Worm (Caenorhabditis elegans): Measurements from ENCODE around the gene Y54G2A.52.

The Y54G2A.52 gene

DNA sequence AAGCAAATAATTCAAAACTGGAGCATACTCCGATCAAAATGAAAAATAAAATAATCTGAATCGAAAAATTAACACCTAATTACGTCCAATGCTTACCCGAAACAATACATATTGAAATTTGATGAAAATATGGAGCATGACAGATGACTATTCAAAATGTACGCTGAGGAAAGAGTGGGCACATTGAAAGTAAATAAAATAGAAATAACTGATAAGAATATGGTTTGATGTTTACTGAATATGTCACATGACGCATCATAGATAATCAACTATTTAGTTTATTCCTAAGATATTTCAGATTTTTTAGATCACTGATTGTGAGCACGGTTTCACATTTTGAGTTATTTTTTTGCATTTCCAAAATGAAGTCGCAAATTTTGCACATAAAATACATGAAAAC is at the start of gene Y54G2A.52:
Gene Y54G2A.52 (minus strand): TSS at position 348 of the 400 bp plus-strand sequence.
- no peak for TF ChIP-seq unc-120 (tag; optimal IDR thresholded peaks at IDR 0.05; ENCODE audit: poor library complexity, severe bottlenecking)
- TF ChIP-seq mep-1 (tag; optimal IDR thresholded peaks at IDR 0.05) = no peak
- no peak for TF ChIP-seq ztf-11 (tag; optimal IDR thresholded peaks at IDR 0.05)
- TF ChIP-seq snpc-4 (tag; optimal IDR thresholded peaks at IDR 0.05) = no peak
- TF ChIP-seq ceh-83 (GFP tag; optimal IDR thresholded peaks at IDR 0.05) = no peak
- no peak for TF ChIP-seq mls-2 (tag; optimal IDR thresholded peaks at IDR 0.05)
- no peak for TF ChIP-seq unc-62 (GFP tag; optimal IDR thresholded peaks at IDR 0.05)
- TF ChIP-seq zip-8 (tag; optimal IDR thresholded peaks at IDR 0.05) = no peak
- TF ChIP-seq ham-2 (GFP tag; optimal IDR thresholded peaks at IDR 0.05) = no peak
- no peak for TF ChIP-seq lsy-2 (tag; optimal IDR thresholded peaks at IDR 0.05)
- no peak for TF ChIP-seq flh-1 (GFP tag; optimal IDR thresholded peaks at IDR 0.05)
- TF ChIP-seq mab-5 (tag; optimal IDR thresholded peaks at IDR 0.05) = no peak
- no peak for TF ChIP-seq M03D4.4 (tag; optimal IDR thresholded peaks at IDR 0.05)
- TF ChIP-seq sptf-1 (tag; optimal IDR thresholded peaks at IDR 0.05) = no peak
- no peak for TF ChIP-seq sem-2 (GFP tag; optimal IDR thresholded peaks at IDR 0.05)
- TF ChIP-seq ceh-39 (tag; optimal IDR thresholded peaks at IDR 0.05) = no peak
- no peak for TF ChIP-seq nhr-28 (tag; optimal IDR thresholded peaks at IDR 0.05)
- no peak for TF ChIP-seq elt-3 (tag; optimal IDR thresholded peaks at IDR 0.05)
- no peak for TF ChIP-seq pha-4 (tag; optimal IDR thresholded peaks at IDR 0.05)

- no peak for TF ChIP-seq drap-1 (GFP tag; optimal IDR thresholded peaks at IDR 0.05)
- TF ChIP-seq pha-4 (tag; optimal IDR thresholded peaks at IDR 0.05) = peak; percentile 33
Observed at ce11 chrIV:2846264-2846663, 47.8 kb upstream of the Y54G2A.52 start, which contains the start of gene Y54G2A.40. Gene Y54G2A.40, plus strand, starts transcription at chrIV:2846476.

- no peak for TF ChIP-seq flh-1 (GFP tag; optimal IDR thresholded peaks at IDR 0.05)
- TF ChIP-seq ztf-11 (tag; optimal IDR thresholded peaks at IDR 0.05) = no peak
Observed at ce11 chrIV:2843882-2844281, 45.4 kb upstream of the Y54G2A.52 start, which contains the start of gene Y54G2A.15. Gene Y54G2A.15, minus strand, starts transcription at chrIV:2843982.

- no peak for TF ChIP-seq cnd-1 (tag; optimal IDR thresholded peaks at IDR 0.05)
- TF ChIP-seq sem-2 (GFP tag; optimal IDR thresholded peaks at IDR 0.05) = no peak
- no peak for TF ChIP-seq bed-3 (GFP tag; optimal IDR thresholded peaks at IDR 0.05)
- TF ChIP-seq nhr-12 (tag; optimal IDR thresholded peaks at IDR 0.05) = no peak
- TF ChIP-seq unc-120 (tag; optimal IDR thresholded peaks at IDR 0.05; ENCODE audit: poor library complexity, severe bottlenecking) = no peak
- no peak for TF ChIP-seq drap-1 (GFP tag; optimal IDR thresholded peaks at IDR 0.05)
- TF ChIP-seq zip-8 (tag; optimal IDR thresholded peaks at IDR 0.05) = no peak
- no peak for TF ChIP-seq hlh-1 (tag; optimal IDR thresholded peaks at IDR 0.05)
- no peak for TF ChIP-seq lsy-2 (tag; optimal IDR thresholded peaks at IDR 0.05)
- no peak for TF ChIP-seq ces-1 (GFP tag; optimal IDR thresholded peaks at IDR 0.05)
- TF ChIP-seq unc-39 (tag; optimal IDR thresholded peaks at IDR 0.05) = no peak
- no peak for TF ChIP-seq ceh-83 (GFP tag; optimal IDR thresholded peaks at IDR 0.05)
- TF ChIP-seq lin-13 (tag; optimal IDR thresholded peaks at IDR 0.05) = no peak
- TF ChIP-seq mls-2 (tag; optimal IDR thresholded peaks at IDR 0.05) = no peak
- TF ChIP-seq tbx-8 (GFP tag; optimal IDR thresholded peaks at IDR 0.05) = no peak
- no peak for TF ChIP-seq elt-3 (tag; optimal IDR thresholded peaks at IDR 0.05)
- no peak for TF ChIP-seq unc-62 (GFP tag; optimal IDR thresholded peaks at IDR 0.05)
Observed at ce11 chrIV:2842162-2842561, 43.7 kb upstream of the Y54G2A.52 start, which contains the start of gene clec-84. Gene clec-84, plus strand, starts transcription at chrIV:2842462.

DNA sequence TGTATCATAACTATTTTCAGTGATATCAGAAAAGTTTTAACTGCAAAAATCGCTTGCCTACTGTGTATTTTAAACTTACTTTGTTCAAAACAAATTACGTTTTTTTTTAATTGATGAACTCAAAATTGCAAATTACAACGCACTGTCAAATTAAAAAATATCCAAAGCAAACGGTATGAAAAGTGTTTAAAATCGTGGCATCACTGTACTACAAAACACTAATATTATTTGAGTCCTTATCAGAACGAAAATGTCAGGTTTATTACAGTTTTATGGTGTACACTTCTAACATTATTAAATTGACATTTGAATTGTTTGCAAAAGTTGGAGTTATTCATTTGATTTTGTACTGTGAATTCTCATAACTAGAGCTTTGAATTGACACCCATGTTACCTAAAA is 42.8 kb upstream of the Y54G2A.52 start, which contains the start of gene clec-83:
Gene clec-83 (minus strand): TSS at position 213 of the 400 bp plus-strand sequence.
- TF ChIP-seq drap-1 (GFP tag; optimal IDR thresholded peaks at IDR 0.05) (no peak), sem-2 (GFP tag; optimal IDR thresholded peaks at IDR 0.05) (no peak), nhr-76 (tag; optimal IDR thresholded peaks at IDR 0.05) (no peak), nhr-28 (tag; optimal IDR thresholded peaks at IDR 0.05) (no peak), mls-2 (tag; optimal IDR thresholded peaks at IDR 0.05) (no peak), ceh-43 (GFP tag; optimal IDR thresholded peaks at IDR 0.05) (no peak), unc-120 (tag; optimal IDR thresholded peaks at IDR 0.05; ENCODE audit: poor library complexity, severe bottlenecking) (no peak), ztf-11 (tag; optimal IDR thresholded peaks at IDR 0.05) (no peak), hlh-1 (tag; optimal IDR thresholded peaks at IDR 0.05) (no peak)

ce11 chrIV:2838308-2838707 is 39.8 kb upstream of the Y54G2A.52 start, which contains the start of gene Y54G2A.7:
Gene Y54G2A.7, plus strand, starts transcription at chrIV:2838608.
- no peak for TF ChIP-seq nhr-2 (tag; optimal IDR thresholded peaks at IDR 0.05)
- no peak for TF ChIP-seq bed-3 (GFP tag; optimal IDR thresholded peaks at IDR 0.05)
- no peak for TF ChIP-seq sptf-1 (tag; optimal IDR thresholded peaks at IDR 0.05)
- no peak for TF ChIP-seq nhr-76 (tag; optimal IDR thresholded peaks at IDR 0.05)
- no peak for TF ChIP-seq elt-1 (tag; optimal IDR thresholded peaks at IDR 0.05; ENCODE audit: borderline replicate concordance, insufficient read depth)
- TF ChIP-seq snpc-4 (tag; optimal IDR thresholded peaks at IDR 0.05) = no peak
- TF ChIP-seq lsy-2 (tag; optimal IDR thresholded peaks at IDR 0.05) = no peak
- no peak for TF ChIP-seq nhr-28 (tag; optimal IDR thresholded peaks at IDR 0.05)
- TF ChIP-seq unc-62 (GFP tag; optimal IDR thresholded peaks at IDR 0.05) = no peak
- no peak for TF ChIP-seq drap-1 (GFP tag; optimal IDR thresholded peaks at IDR 0.05)
- no peak for TF ChIP-seq mep-1 (tag; optimal IDR thresholded peaks at IDR 0.05)
- no peak for TF ChIP-seq ceh-83 (GFP tag; optimal IDR thresholded peaks at IDR 0.05)
- no peak for TF ChIP-seq elt-3 (tag; optimal IDR thresholded peaks at IDR 0.05)
- no peak for TF ChIP-seq ceh-43 (GFP tag; optimal IDR thresholded peaks at IDR 0.05)
- no peak for TF ChIP-seq lin-13 (tag; optimal IDR thresholded peaks at IDR 0.05)
- TF ChIP-seq mab-5 (tag; optimal IDR thresholded peaks at IDR 0.05) = no peak
- no peak for TF ChIP-seq flh-1 (GFP tag; optimal IDR thresholded peaks at IDR 0.05)
- TF ChIP-seq blmp-1 (tag; optimal IDR thresholded peaks at IDR 0.05) = no peak
- no peak for TF ChIP-seq ces-1 (GFP tag; optimal IDR thresholded peaks at IDR 0.05)
- no peak for TF ChIP-seq pha-4 (tag; optimal IDR thresholded peaks at IDR 0.05)

All from whole organism, mixed stage, embryonic.